Worm (Caenorhabditis elegans): ENCODE data around the gene T05A8.3.

The T05A8.3 gene

DNA sequence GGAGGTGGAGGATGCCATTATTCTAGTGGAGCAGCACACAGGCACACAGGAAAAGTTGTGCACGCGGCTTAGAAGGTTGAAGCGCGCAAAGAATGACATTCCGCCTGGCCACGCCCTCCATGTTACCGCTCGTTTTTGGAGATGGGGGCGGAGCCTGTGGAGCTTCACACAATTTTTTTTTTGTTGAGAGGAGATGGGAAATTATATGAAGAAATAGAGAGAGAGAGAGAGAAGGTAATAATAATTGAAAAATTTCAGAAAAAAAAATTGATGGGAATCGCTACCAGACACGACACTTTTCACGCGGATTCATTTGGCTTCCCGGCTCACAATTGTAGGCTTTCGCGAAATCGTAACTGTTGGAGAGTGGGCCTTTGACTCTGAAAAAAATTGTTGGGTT is at the start of gene T05A8.3:
TSS of gene T05A8.3 (minus strand) at position 101 of the 400 bp plus-strand sequence.
- no peak for TF ChIP-seq sptf-1 (tag; optimal IDR thresholded peaks at IDR 0.05)
- no peak for TF ChIP-seq aha-1 (tag; optimal IDR thresholded peaks at IDR 0.05)
- no peak for TF ChIP-seq hpl-2 (GFP tag; optimal IDR thresholded peaks at IDR 0.05)
- TF ChIP-seq fkh-10 (GFP tag; optimal IDR thresholded peaks at IDR 0.05), result no peak
- no peak for TF ChIP-seq nhr-12 (tag; optimal IDR thresholded peaks at IDR 0.05)
- no peak for TF ChIP-seq fkh-4 (tag; optimal IDR thresholded peaks at IDR 0.05; ENCODE audit: borderline replicate concordance)
- TF ChIP-seq sup-37 (GFP tag; optimal IDR thresholded peaks at IDR 0.05), result no peak
- TF ChIP-seq lin-35 (GFP tag; optimal IDR thresholded peaks at IDR 0.05), result no peak

DNA sequence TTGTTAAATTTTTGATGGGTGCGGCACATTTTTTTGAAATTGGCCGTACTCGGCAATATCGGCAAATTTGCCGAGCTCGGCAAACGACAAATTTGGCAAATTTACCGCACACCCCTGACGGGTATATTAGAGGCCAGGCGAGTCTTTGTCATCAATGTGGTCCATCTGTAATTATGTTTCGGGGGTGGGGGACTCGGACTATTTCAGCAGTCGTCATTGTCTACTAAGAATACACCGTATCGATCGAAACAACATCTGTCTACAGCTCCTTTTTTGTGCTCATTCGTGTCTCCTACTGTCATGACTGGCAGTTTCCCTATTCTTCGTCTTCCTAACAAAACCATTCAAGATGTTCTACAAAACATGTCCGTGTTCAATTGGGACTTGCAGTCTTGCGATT is 49.1 kb upstream of the T05A8.3 start, which contains the start of gene F08D12.15:
TSS of gene F08D12.15 (plus strand) at position 301 of the 400 bp plus-strand sequence.
- no peak for TF ChIP-seq dsc-1 (tag; optimal IDR thresholded peaks at IDR 0.05)
- TF ChIP-seq lin-14 (GFP tag; optimal IDR thresholded peaks at IDR 0.05), result no peak
- no peak for TF ChIP-seq grh-1 (GFP tag; IDR thresholded peaks at IDR 0.05)
- no peak for TF ChIP-seq zag-1 (tag; optimal IDR thresholded peaks at IDR 0.05)
- no peak for TF ChIP-seq ceh-90 (tag; optimal IDR thresholded peaks at IDR 0.05)
- TF ChIP-seq tbx-2 (tag; optimal IDR thresholded peaks at IDR 0.05), result no peak
- no peak for TF ChIP-seq ztf-11 (tag; optimal IDR thresholded peaks at IDR 0.05)
- TF ChIP-seq xbp-1 (tag; optimal IDR thresholded peaks at IDR 0.05), result no peak
- TF ChIP-seq efl-1 (optimal IDR thresholded peaks at IDR 0.05), result no peak
- TF ChIP-seq efl-1 (GFP tag; optimal IDR thresholded peaks at IDR 0.05 in 1 of 2), result no peak
- no peak for TF ChIP-seq nhr-11 (tag; optimal IDR thresholded peaks at IDR 0.05)
- TF ChIP-seq snu-23 (GFP tag; optimal IDR thresholded peaks at IDR 0.05), result no peak
- TF ChIP-seq aly-2 (tag; optimal IDR thresholded peaks at IDR 0.05), result no peak
- no peak for TF ChIP-seq lin-15B (tag; optimal IDR thresholded peaks at IDR 0.05)
- TF ChIP-seq irx-1 (tag; optimal IDR thresholded peaks at IDR 0.05), result no peak
- no peak for TF ChIP-seq mep-1 (tag; optimal IDR thresholded peaks at IDR 0.05)
- no peak for TF ChIP-seq C04F5.9 (tag; optimal IDR thresholded peaks at IDR 0.05)
- TF ChIP-seq nhr-84 (tag; optimal IDR thresholded peaks at IDR 0.05), result no peak
- TF ChIP-seq nhr-76 (tag; optimal IDR thresholded peaks at IDR 0.05), result no peak

DNA sequence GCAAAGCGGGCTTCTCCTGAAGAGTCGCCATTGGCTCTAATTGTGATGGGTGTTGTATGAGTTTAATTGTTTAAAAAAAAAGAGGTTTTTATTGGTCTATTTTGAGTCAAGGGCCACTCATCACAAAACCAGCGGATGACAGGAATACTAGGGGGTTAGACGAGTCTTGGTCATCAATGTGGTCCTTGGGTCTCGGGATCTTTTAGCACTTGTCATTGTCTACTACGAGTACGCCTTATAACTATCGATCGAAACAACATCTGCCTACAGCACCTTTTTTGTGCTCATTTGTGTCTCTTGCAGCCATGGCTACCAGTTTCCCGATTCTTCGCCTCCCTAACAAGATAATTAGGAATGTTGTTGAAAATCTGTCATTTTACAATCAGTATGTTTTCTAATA is 47.4 kb upstream of the T05A8.3 start, which contains the start of gene fbxb-108:
TSS of gene fbxb-108 (plus strand) at position 301 of the 400 bp plus-strand sequence.
- TF ChIP-seq nhr-20 (tag; optimal IDR thresholded peaks at IDR 0.05) (no peak), ceh-90 (tag; optimal IDR thresholded peaks at IDR 0.05) (no peak), fkh-8 (tag; optimal IDR thresholded peaks at IDR 0.05) (no peak), elt-2 (tag; optimal IDR thresholded peaks at IDR 0.05) (no peak), egl-13 (tag; optimal IDR thresholded peaks at IDR 0.05) (no peak), hlh-4 (tag; optimal IDR thresholded peaks at IDR 0.05) (no peak), mab-9 (GFP tag; IDR thresholded peaks at IDR 0.05) (no peak), fkh-10 (GFP tag; optimal IDR thresholded peaks at IDR 0.05) (no peak), grh-1 (GFP tag; IDR thresholded peaks at IDR 0.05) (no peak), sup-37 (GFP tag; optimal IDR thresholded peaks at IDR 0.05) (no peak), pax-3 (tag; optimal IDR thresholded peaks at IDR 0.05) (no peak), unc-130 (tag; optimal IDR thresholded peaks at IDR 0.05) (no peak), mef-2 (tag; optimal IDR thresholded peaks at IDR 0.05) (no peak), C04F5.9 (tag; optimal IDR thresholded peaks at IDR 0.05) (no peak), elt-3 (tag; optimal IDR thresholded peaks at IDR 0.05) (no peak), ets-5 (GFP tag; IDR thresholded peaks at IDR 0.05) (no peak)

DNA sequence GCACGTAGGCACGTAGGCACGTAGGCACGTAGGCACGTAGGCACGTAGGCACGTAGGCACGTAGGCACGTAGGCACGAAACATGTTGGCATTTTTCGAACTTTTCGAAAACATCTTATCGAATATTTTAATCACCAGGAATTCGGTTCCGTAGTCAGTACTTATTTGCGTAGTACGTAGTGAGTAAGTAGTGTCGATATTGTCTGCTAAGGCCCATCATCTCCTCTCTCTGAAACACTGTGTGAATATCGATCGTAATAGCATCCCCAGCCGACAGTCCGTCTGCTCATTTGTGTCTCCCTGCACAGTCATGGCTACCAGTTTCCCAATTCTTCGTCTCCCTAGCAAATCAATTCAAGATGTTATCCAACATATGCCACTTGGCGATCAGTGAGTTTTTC is 44.9 kb upstream of the T05A8.3 start, which contains the start of gene fbxb-106:
TSS of gene fbxb-106 (plus strand) at position 301 of the 400 bp plus-strand sequence.
- TF ChIP-seq nhr-90 (tag; optimal IDR thresholded peaks at IDR 0.05; ENCODE audit: poor library complexity) (no peak), alr-1 (tag; optimal IDR thresholded peaks at IDR 0.05; ENCODE audit: borderline replicate concordance) (no peak), snu-23 (GFP tag; optimal IDR thresholded peaks at IDR 0.05) (no peak), pax-3 (tag; optimal IDR thresholded peaks at IDR 0.05) (no peak), tbx-2 (tag; optimal IDR thresholded peaks at IDR 0.05) (no peak), jun-1 (tag; optimal IDR thresholded peaks at IDR 0.05) (no peak), blmp-1 (tag; optimal IDR thresholded peaks at IDR 0.05) (no peak), ets-5 (GFP tag; IDR thresholded peaks at IDR 0.05) (no peak), vab-15 (tag; optimal IDR thresholded peaks at IDR 0.05) (no peak), ztf-11 (tag; optimal IDR thresholded peaks at IDR 0.05) (no peak), nhr-85 (tag) (no peak), nhr-76 (tag; optimal IDR thresholded peaks at IDR 0.05) (no peak), unc-130 (tag; optimal IDR thresholded peaks at IDR 0.05) (no peak), sptf-1 (tag; optimal IDR thresholded peaks at IDR 0.05) (no peak), unc-86 (tag; optimal IDR thresholded peaks at IDR 0.05) (no peak)

Measured in whole organism, L1 larva.